Fruit fly (Drosophila melanogaster): ENCODE results near the gene CG33912.

Gene CG33912

DNA sequence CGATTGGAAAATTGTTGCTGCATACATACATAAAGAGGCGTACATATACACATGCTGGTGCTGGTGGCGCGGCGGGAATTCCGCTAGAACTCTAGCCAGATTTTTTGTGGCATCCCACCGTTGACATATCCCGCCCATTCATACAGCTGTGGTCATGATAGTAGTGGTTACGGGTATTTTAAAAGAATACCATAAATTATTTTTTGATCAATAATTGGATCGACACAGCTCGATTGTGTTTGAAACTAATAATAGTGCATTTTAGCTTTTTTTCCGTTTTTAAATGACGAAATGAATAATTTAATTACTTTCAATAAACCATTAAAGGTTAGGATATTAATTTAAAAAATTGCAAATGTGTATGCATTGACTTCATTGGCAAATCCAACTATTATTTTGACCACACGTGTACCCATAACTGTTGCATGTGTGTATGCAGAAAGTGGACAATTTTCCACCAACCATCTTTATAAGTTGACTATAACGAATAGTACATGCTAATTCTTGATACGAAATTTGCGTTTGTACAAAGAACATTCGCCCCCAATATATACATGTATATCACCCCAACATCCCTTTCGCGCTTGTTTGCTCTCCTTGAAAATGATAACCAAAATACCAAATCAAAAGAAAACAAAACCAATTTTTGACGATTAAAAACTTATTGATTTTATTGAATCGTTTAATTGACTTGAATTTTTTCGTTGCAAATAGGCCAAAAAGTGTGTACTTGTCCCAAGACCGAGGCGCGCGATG lies 16.6 kb upstream of the CG33912 start (continued):
- peak; percentile 30 for TF ChIP-seq CG9817 (tag; optimal IDR thresholded peaks at IDR 0.05)
- TF ChIP-seq CG9876 (GFP tag; optimal IDR thresholded peaks at IDR 0.05): peak; percentile 8
- TF ChIP-seq nmo (GFP tag; optimal IDR thresholded peaks at IDR 0.05): peak; percentile 80
- TF ChIP-seq CG13424 (tag; optimal IDR thresholded peaks at IDR 0.05): peak; percentile 60
- peak; percentile 46; the same call in 1 of the 2 replicates for TF ChIP-seq MBD-R2 (GFP tag; IDR thresholded peaks at IDR 0.05)
- peak; percentile 57 for TF ChIP-seq MTF-1 (GFP tag; optimal IDR thresholded peaks at IDR 0.05; ENCODE audit: borderline replicate concordance)
- peak; percentile 69 for TF ChIP-seq CG9932 (GFP tag; IDR thresholded peaks at IDR 0.05)
- 0 out of 3 replicates have a peak, but pooled peaks have one; percentile 13 for TF ChIP-seq croc (GFP tag; conservative IDR thresholded peaks at IDR 0.05)
- TF ChIP-seq CG30431 (GFP tag; optimal IDR thresholded peaks at IDR 0.05): peak; percentile 48
- peak; percentile 47 for TF ChIP-seq Lhr (GFP tag; optimal IDR thresholded peaks at IDR 0.05)
- TF ChIP-seq prd (optimal IDR thresholded peaks at IDR 0.05): no peak
- TF ChIP-seq prd (GFP tag; IDR thresholded peaks at IDR 0.05): peak; percentile 82
- no peak for TF ChIP-seq aop (GFP tag; IDR thresholded peaks at IDR 0.05)
- TF ChIP-seq Hr39 (optimal IDR thresholded peaks at IDR 0.05): no peak
- TF ChIP-seq otp (GFP tag; IDR thresholded peaks at IDR 0.05): peak; percentile 83; the same call in 2 of the 3 replicates
- no peak for TF ChIP-seq abd-A (tag; optimal IDR thresholded peaks at IDR 0.05)
- peak; percentile 24 for TF ChIP-seq Ets97D (GFP tag; optimal IDR thresholded peaks at IDR 0.05)
- no peak for TF ChIP-seq nerfin-2 (GFP tag; IDR thresholded peaks at IDR 0.05; ENCODE audit: partially characterized antibody)
- TF ChIP-seq chn (GFP tag; optimal IDR thresholded peaks at IDR 0.05): peak; percentile 75
- peak; percentile 97 for TF ChIP-seq Med (GFP tag)
- no peak for TF ChIP-seq CG7963 (GFP tag; IDR thresholded peaks at IDR 0.05; ENCODE audit: partially characterized antibody)
- peak; percentile 71; the same call in 3 of the 4 replicates for TF ChIP-seq Gug (GFP tag; IDR thresholded peaks at IDR 0.05)
- peak; percentile 59; the same call in 1 of the 2 replicates for TF ChIP-seq Oaz (GFP tag; IDR thresholded peaks at IDR 0.05)
- TF ChIP-seq bigmax (GFP tag; optimal IDR thresholded peaks at IDR 0.05): peak; percentile 28
- peak; percentile 64 for TF ChIP-seq CG13123 (GFP tag; optimal IDR thresholded peaks at IDR 0.05)
- TF ChIP-seq ranshi (GFP tag; IDR thresholded peaks at IDR 0.05): peak; percentile 81
- peak; percentile 57; the same call in 1 of the 2 replicates for TF ChIP-seq CG4730 (GFP tag; IDR thresholded peaks at IDR 0.05)
- TF ChIP-seq wor (GFP tag; IDR thresholded peaks at IDR 0.05): peak; percentile 66
- peak; percentile 95 for TF ChIP-seq sens (GFP tag)
- peak; percentile 51 for TF ChIP-seq HLH54F (GFP tag; optimal IDR thresholded peaks at IDR 0.05)
- TF ChIP-seq stc (GFP tag; IDR thresholded peaks at IDR 0.05): peak; percentile 84
- peak; percentile 46 for TF ChIP-seq CG17802 (tag; optimal IDR thresholded peaks at IDR 0.05)
- no peak for TF ChIP-seq Stat92E (GFP tag; optimal IDR thresholded peaks at IDR 0.05)
- peak; percentile 60 for TF ChIP-seq CG12744 (GFP tag; optimal IDR thresholded peaks at IDR 0.05)
- TF ChIP-seq az2 (GFP tag; optimal IDR thresholded peaks at IDR 0.05): peak; percentile 83
- TF ChIP-seq zfh1 (GFP tag; IDR thresholded peaks at IDR 0.05): peak; percentile 79
- TF ChIP-seq E2f1 (GFP tag; IDR thresholded peaks at IDR 0.05): peak; percentile 86
- peak; percentile 50 for TF ChIP-seq CG13894 (tag; optimal IDR thresholded peaks at IDR 0.05)
- TF ChIP-seq rib (GFP tag; IDR thresholded peaks at IDR 0.05): peak; percentile 42
- TF ChIP-seq gfzf (GFP tag; optimal IDR thresholded peaks at IDR 0.05): no peak
- TF ChIP-seq CG16863 (GFP tag; optimal IDR thresholded peaks at IDR 0.05): peak; percentile 58
- peak; percentile 83 for TF ChIP-seq CG11456 (GFP tag; IDR thresholded peaks at IDR 0.05)
- TF ChIP-seq CG10462 (GFP tag; optimal IDR thresholded peaks at IDR 0.05): peak; percentile 65
- TF ChIP-seq stwl (tag; optimal IDR thresholded peaks at IDR 0.05): peak; percentile 23
- peak; percentile 86 for TF ChIP-seq chm (GFP tag; IDR thresholded peaks at IDR 0.05)
- TF ChIP-seq pnt (GFP tag; optimal IDR thresholded peaks at IDR 0.05): peak; percentile 30
- peak; percentile 45 for TF ChIP-seq mirr (GFP tag; optimal IDR thresholded peaks at IDR 0.05)
- peak; percentile 37 for TF ChIP-seq Hmx (GFP tag; optimal IDR thresholded peaks at IDR 0.05)
- peak; percentile 85 for TF ChIP-seq unpg (GFP tag; optimal IDR thresholded peaks at IDR 0.05)
- peak; percentile 98 for TF ChIP-seq CG11696 (GFP tag; IDR thresholded peaks at IDR 0.05)

Data from whole organism, embryonic.